Worm (Caenorhabditis elegans) whole organism, young adult: Measurements from ENCODE around the gene swm-1.

Experiments used
- B0019.2 ChIP-seq: fragments of 200-800 bp; sonication (Bioruptor generic); conservative IDR thresholded peaks from 2 replicates; pipeline ENCODE4 v1.3.6; 2022; ENCODE audit warnings: missing genetic modification reagents, missing genetic modification characterization, missing compliant biosample characterization
- F23B12.7 ChIP-seq: sonication (generic microtip); optimal IDR thresholded peaks from 2 replicates; lab custom pipeline; 2017; ENCODE audit warnings: missing genetic modification characterization, mild to moderate bottlenecking, missing compliant biosample characterization, antibody characterized with exemption, moderate library complexity; ENCODE audit not compliant: insufficient read depth
- F33H1.4 ChIP-seq: fragments of 200-800 bp; sonication (Bioruptor generic); IDR thresholded peaks from 2 replicates; pipeline ENCODE4 v1.3.6; 2022; ENCODE audit warnings: missing genetic modification reagents, missing genetic modification characterization, missing compliant biosample characterization
- Y53F4B.3 ChIP-seq: fragments of 200-800 bp; sonication (Bioruptor generic); IDR thresholded peaks from 2 replicates; pipeline ENCODE4 v1.3.6; 2022; ENCODE audit warnings: missing genetic modification reagents, missing genetic modification characterization, missing compliant biosample characterization
- Y53G8AR.9 ChIP-seq: fragments of 200-800 bp; sonication (Bioruptor generic); conservative IDR thresholded peaks from 2 replicates; pipeline ENCODE4 v1.3.6; 2022; ENCODE audit warnings: missing genetic modification reagents, missing genetic modification characterization, missing compliant biosample characterization
- Y95B8A.8 ChIP-seq: fragments of 200-800 bp; sonication (Bioruptor generic); IDR thresholded peaks from 2 replicates; pipeline ENCODE4 v1.3.6; 2022; ENCODE audit warnings: missing genetic modification reagents, missing genetic modification characterization, missing compliant biosample characterization
- aptf-2 ChIP-seq: fragments of 200-800 bp; sonication (Bioruptor generic); conservative IDR thresholded peaks from 2 replicates; pipeline ENCODE4 v1.3.6; 2022; ENCODE audit warnings: missing genetic modification reagents, missing genetic modification characterization, missing compliant biosample characterization
- aptf-3 ChIP-seq: fragments of 200-800 bp; sonication (Bioruptor generic); IDR thresholded peaks from 2 replicates; pipeline ENCODE4 v1.3.6; 2022; ENCODE audit warnings: missing genetic modification characterization, missing compliant biosample characterization
- athp-1 ChIP-seq: sonication (generic microtip); optimal IDR thresholded peaks from 2 replicates; lab custom pipeline; 2017; ENCODE audit warnings: mild to moderate bottlenecking, missing genetic modification characterization, missing compliant biosample characterization
- bed-1 ChIP-seq: fragments of 200-800 bp; sonication (Bioruptor generic); IDR thresholded peaks from 2 replicates; pipeline ENCODE4 v1.3.6; 2022; ENCODE audit warnings: missing genetic modification reagents, missing genetic modification characterization, missing compliant biosample characterization
- bed-2 ChIP-seq: fragments of 200-800 bp; sonication (Bioruptor generic); IDR thresholded peaks from 2 replicates; pipeline ENCODE4 v1.3.6; 2022; ENCODE audit warnings: missing genetic modification reagents, missing genetic modification characterization, missing compliant biosample characterization
- cebp-1 ChIP-seq, 2 experiments: fragments of 200-800 bp in 1 of 2; sonication (Bioruptor generic) in 1 of 2; sonication (generic microtip) in 1 of 2; IDR thresholded peaks in 1 of 2; optimal IDR thresholded peaks in 1 of 2; 2 replicates each; pipeline versions ENCODE4 v1.3.6 to Lab custom; 2017 to 2022; ENCODE audit warnings: missing compliant biosample characterization in 2 of 2, missing genetic modification characterization in 2 of 2, mild to moderate bottlenecking in 1 of 2, missing genetic modification reagents in 1 of 2, moderate library complexity in 1 of 2
- ceh-58 ChIP-seq: fragments of 200-800 bp; sonication (Bioruptor generic); IDR thresholded peaks from 2 replicates; pipeline ENCODE4 v1.3.6; 2022; ENCODE audit warnings: missing genetic modification characterization, missing compliant biosample characterization
- ceh-79 ChIP-seq: sonication (generic microtip); optimal IDR thresholded peaks from 2 replicates; lab custom pipeline; 2017; ENCODE audit warnings: mild to moderate bottlenecking, missing genetic modification characterization, missing compliant biosample characterization
- die-1 ChIP-seq: sonication (generic microtip); optimal IDR thresholded peaks from 2 replicates; lab custom pipeline; 2016; ENCODE audit warnings: missing genotype, mild to moderate bottlenecking, missing genetic modification characterization, missing compliant biosample characterization
- dpl-1 ChIP-seq: fragments of 150-350 bp; optimal IDR thresholded peaks from 2 replicates; lab custom pipeline; 2014; ENCODE audit warnings: missing biosample characterization, missing genetic modification reagents, missing genetic modification characterization
- efl-1 ChIP-seq: fragments of 150-350 bp; optimal IDR thresholded peaks from 2 replicates; lab custom pipeline; 2014; ENCODE audit warnings: missing biosample characterization, missing genetic modification reagents, missing genetic modification characterization
- egrh-3 ChIP-seq: fragments of 200-800 bp; sonication (Bioruptor generic); IDR thresholded peaks from 2 replicates; pipeline ENCODE4 v1.3.6; 2022; ENCODE audit warnings: missing genetic modification reagents, missing genetic modification characterization, missing compliant biosample characterization
- ekl-4 ChIP-seq: fragments of 200-800 bp; sonication (Bioruptor generic); IDR thresholded peaks from 2 replicates; pipeline ENCODE4 v1.3.6; 2022; ENCODE audit warnings: missing genetic modification reagents, missing genetic modification characterization, missing compliant biosample characterization
- him-1 ChIP-seq: sonication (generic microtip); optimal IDR thresholded peaks from 2 replicates; lab custom pipeline; 2016; ENCODE audit warnings: missing genotype, missing genetic modification reagents, missing genetic modification characterization, missing compliant biosample characterization
- lsy-27 ChIP-seq: sonication (generic microtip); optimal IDR thresholded peaks from 2 replicates; lab custom pipeline; 2017; ENCODE audit warnings: missing genetic modification characterization, mild to moderate bottlenecking, missing compliant biosample characterization, antibody characterized with exemption, missing genotype, borderline replicate concordance; ENCODE audit not compliant: insufficient read depth
- madf-3 ChIP-seq: fragments of 200-800 bp; sonication (Bioruptor generic); IDR thresholded peaks from 2 replicates; pipeline ENCODE4 v1.3.6; 2022; ENCODE audit warnings: missing genetic modification reagents, missing genetic modification characterization, missing compliant biosample characterization
- nhr-80 ChIP-seq: sonication (generic microtip); optimal IDR thresholded peaks from 2 replicates; lab custom pipeline; 2016; ENCODE audit warnings: missing genetic modification characterization, missing compliant biosample characterization
- rec-8 ChIP-seq, 2 experiments: sonication (generic microtip); optimal IDR thresholded peaks; 2 replicates each; lab custom pipeline; 2016; ENCODE audit warnings: mild to moderate bottlenecking in 2 of 2, missing genetic modification characterization in 2 of 2, missing genetic modification reagents in 2 of 2, missing genotype in 2 of 2, missing biosample characterization in 1 of 2, missing compliant biosample characterization in 1 of 2, moderate library complexity in 1 of 2
- sea-2 ChIP-seq: fragments of 200-800 bp; sonication (Bioruptor generic); IDR thresholded peaks from 2 replicates; pipeline ENCODE4 v1.3.6; 2022; ENCODE audit warnings: missing genetic modification characterization, missing compliant biosample characterization
- snpc-3.4 ChIP-seq: sonication (generic microtip); optimal IDR thresholded peaks from 2 replicates; lab custom pipeline; 2017; ENCODE audit warnings: missing genetic modification characterization, mild to moderate bottlenecking, missing compliant biosample characterization, antibody characterized with exemption, moderate library complexity, missing genotype, missing genetic modification reagents
- tlf-1 ChIP-seq: fragments of 200-800 bp; sonication (Bioruptor generic); optimal IDR thresholded peaks from 2 replicates; lab custom pipeline; 2018; ENCODE audit warnings: mild to moderate bottlenecking, missing genetic modification characterization, missing compliant biosample characterization
- zfh-2 ChIP-seq: fragments of 200-800 bp; sonication (Bioruptor generic); conservative IDR thresholded peaks from 2 replicates; pipeline ENCODE4 v1.3.6; 2022; ENCODE audit warnings: missing genetic modification reagents, missing genetic modification characterization, missing compliant biosample characterization
- ztf-22 ChIP-seq: fragments of 200-800 bp; sonication (Bioruptor generic); optimal IDR thresholded peaks from 2 replicates; lab custom pipeline; 2018; ENCODE audit warnings: mild to moderate bottlenecking, missing genetic modification characterization, moderate library complexity, missing compliant biosample characterization
- ztf-25 ChIP-seq: fragments of 200-800 bp; sonication (Bioruptor generic); IDR thresholded peaks from 2 replicates; pipeline ENCODE4 v1.3.6; 2022; ENCODE audit warnings: missing genetic modification reagents, missing genetic modification characterization, missing compliant biosample characterization
- ztf-28 ChIP-seq: fragments of 200-800 bp; sonication (Bioruptor generic); IDR thresholded peaks from 2 replicates; pipeline ENCODE4 v1.3.6; 2022; ENCODE audit warnings: missing genetic modification reagents, missing genetic modification characterization, missing compliant biosample characterization
- ztf-6 ChIP-seq: fragments of 200-800 bp; sonication (Bioruptor generic); IDR thresholded peaks from 2 replicates; pipeline ENCODE4 v1.3.6; 2022; ENCODE audit warnings: missing genetic modification reagents, missing genetic modification characterization, missing compliant biosample characterization

swm-1 gene

DNA sequence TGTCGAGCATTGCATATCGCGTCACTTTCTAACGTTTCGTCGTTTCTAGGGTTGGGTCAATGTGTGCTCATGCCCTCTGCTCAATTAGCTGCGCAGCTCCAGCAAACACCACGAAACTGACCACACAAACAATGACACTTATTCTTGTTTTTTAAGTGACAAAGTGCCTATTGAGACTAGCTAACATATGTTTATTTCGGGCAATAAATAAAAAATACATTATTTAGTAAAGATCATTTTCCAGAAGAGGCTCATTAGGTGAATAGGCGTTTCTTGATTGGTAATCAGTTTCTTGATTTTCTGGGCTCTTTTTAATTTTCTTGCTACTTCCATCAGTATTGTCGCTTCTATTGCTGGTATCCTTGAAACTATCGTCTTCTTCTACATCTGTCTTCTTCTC is 15.0 kb upstream of the swm-1 start, which contains the start of gene T27E4.5:
Gene T27E4.5, minus strand, starts transcription at position 101 of the 400 bp plus-strand sequence.
- TF ChIP-seq ceh-79 (tag; lab: Kevin White, UChicago) = no peak
- no peak for TF ChIP-seq ztf-22
- TF ChIP-seq snpc-3.4 (tag; lab: Kevin White, UChicago) = no peak
- no peak for TF ChIP-seq egrh-3
- no peak for TF ChIP-seq ztf-6 (GFP tag; lab: Robert Waterston, UW)
- TF ChIP-seq ztf-25 (GFP tag; lab: Robert Waterston, UW) = no peak
- TF ChIP-seq die-1 (tag; lab: Kevin White, UChicago) = no peak
- TF ChIP-seq efl-1 (GFP tag; lab: Kevin White, UChicago) = no peak
- no peak for TF ChIP-seq sea-2
- TF ChIP-seq athp-1 (tag; lab: Kevin White, UChicago) = no peak
- no peak for TF ChIP-seq F23B12.7 (tag; lab: Kevin White, UChicago)
- TF ChIP-seq, all 124 proteins: peak for 0

DNA sequence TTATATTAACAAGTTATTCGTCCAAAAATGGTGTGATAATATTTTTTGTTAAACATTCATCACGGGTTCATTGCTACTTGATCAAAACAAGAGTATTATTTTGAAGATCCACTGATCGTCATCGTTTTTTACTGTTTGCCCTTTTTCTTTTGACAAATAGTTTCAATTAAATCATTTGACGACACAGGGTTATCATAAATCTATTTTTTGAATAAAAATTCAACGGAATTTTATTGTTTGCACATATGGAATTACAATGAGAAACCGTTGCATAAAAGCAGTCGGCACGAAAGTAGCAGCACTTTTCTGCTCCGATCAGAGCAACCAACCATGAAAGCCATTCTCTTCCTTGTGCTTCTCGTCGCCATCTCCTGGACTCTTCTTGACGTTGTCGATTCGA is 13.0 kb upstream of the swm-1 start, which contains the start of gene fip-2:
Gene fip-2, plus strand, starts transcription at position 301 of the 400 bp plus-strand sequence.
- TF ChIP-seq tlf-1 (GFP tag; lab: Kevin White, UChicago) (no peak), nhr-80 (tag; lab: Kevin White, UChicago) (no peak), ceh-58 (no peak), bed-1 (GFP tag; lab: Robert Waterston, UW) (no peak), ztf-22 (no peak), lsy-27 (no peak), aptf-2 (GFP tag; lab: Robert Waterston, UW) (no peak), Y95B8A.8 (GFP tag; lab: Robert Waterston, UW) (no peak), him-1 (tag; lab: Kevin White, UChicago) (no peak), madf-3 (GFP tag; lab: Robert Waterston, UW) (no peak), B0019.2 (GFP tag; lab: Robert Waterston, UW) (no peak), ekl-4 (GFP tag; lab: Robert Waterston, UW) (no peak), aptf-3 (GFP tag; lab: Robert Waterston, UW) (no peak), bed-2 (GFP tag; lab: Robert Waterston, UW) (no peak), rec-8 (tag; optimal IDR thresholded peaks at IDR 0.05; lab: Kevin White, UChicago) (no peak), Y53F4B.3 (GFP tag; lab: Robert Waterston, UW) (no peak), ztf-28 (no peak)

DNA sequence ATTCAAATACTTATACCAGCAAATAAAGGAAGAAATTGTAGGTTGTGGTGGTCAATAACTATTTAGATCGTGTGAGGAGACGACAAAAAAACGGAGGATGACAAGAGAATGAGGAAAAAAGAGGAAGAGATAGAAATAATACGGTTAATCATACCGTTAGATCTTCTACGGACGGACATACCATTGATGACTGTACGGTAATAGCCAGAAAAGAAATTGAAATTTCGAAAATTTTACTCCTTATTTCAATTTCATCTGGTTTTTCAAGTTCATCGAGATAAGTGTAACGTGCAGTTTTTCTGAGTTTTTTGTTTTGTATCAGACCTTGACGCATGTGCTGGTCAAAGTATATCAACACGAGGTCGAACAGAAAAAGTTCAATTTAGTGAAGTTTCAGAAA is 11.2 kb upstream of the swm-1 start:
- TF ChIP-seq F33H1.4 (GFP tag; lab: Robert Waterston, UW) = no peak
- TF ChIP-seq zfh-2 (GFP tag; lab: Robert Waterston, UW) = no peak
- no peak for TF ChIP-seq dpl-1 (GFP tag; lab: Kevin White, UChicago)
- TF ChIP-seq rec-8 (tag; optimal IDR thresholded peaks at IDR 0.05; lab: Kevin White, UChicago) = no peak

ce11 chrV:9065001-9065400 is 10.3 kb upstream of the swm-1 start:
- no peak for TF ChIP-seq Y53G8AR.9 (GFP tag; lab: Robert Waterston, UW)
- TF ChIP-seq cebp-1 (GFP tag; IDR thresholded peaks at IDR 0.05; lab: Robert Waterston, UW) = no peak
- peak; percentile 76 for TF ChIP-seq cebp-1 (tag; optimal IDR thresholded peaks at IDR 0.05; lab: Kevin White, UChicago)
